Fruit fly (Drosophila melanogaster) whole organism: ENCODE measurements around the gene CG13605.

Source experiments
- psq ChIP-seq: fragments of >200 bp; optimal IDR thresholded peaks from 2 replicates; lab custom pipeline; 2017
- usp ChIP-seq: fragments of >200 bp; optimal IDR thresholded peaks from 2 replicates; lab custom pipeline; 2017; ENCODE audit warnings: missing biosample characterization, missing genetic modification characterization, mixed read lengths

DNA sequence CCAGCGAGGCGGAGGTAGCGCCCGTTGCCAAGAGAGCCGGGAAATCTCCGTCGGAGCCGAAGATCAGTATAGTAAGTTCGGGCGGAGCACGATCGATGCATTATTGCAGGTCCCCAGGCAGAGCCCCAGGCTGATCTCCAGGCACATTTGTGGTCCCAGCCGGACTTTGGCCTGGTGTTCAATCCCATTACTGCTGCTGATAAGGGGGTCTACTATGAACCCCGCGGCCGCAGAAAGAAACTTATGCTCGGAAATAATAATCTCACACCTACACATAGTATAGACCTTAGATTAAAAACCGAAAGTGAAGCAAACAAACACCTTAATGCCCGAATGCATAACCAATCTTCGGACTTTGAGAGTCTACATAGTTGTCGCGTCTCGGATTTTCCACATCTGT lies 4.8 kb upstream of the CG13605 start:
- TF ChIP-seq psq (lab: Kevin White, UChicago) (no peak), usp (GFP tag; lab: Kevin White, UChicago) (no peak)
